Worm (Caenorhabditis elegans) whole organism, midembryonic: ENCODE results near the gene iars-1.

ENCODE experiments used
- klf-2 ChIP-seq: fragments of 200-800 bp; sonication (Bioruptor generic); conservative IDR thresholded peaks from 2 replicates; pipeline ENCODE4 v1.3.6; 2022; ENCODE audit warnings: missing genetic modification reagents, missing genetic modification characterization, missing compliant biosample characterization
- med-1 ChIP-seq: sonication (generic microtip); optimal IDR thresholded peaks from 2 replicates; lab custom pipeline; 2017; ENCODE audit warnings: missing genetic modification characterization, mild to moderate bottlenecking, missing compliant biosample characterization, antibody characterized with exemption, missing genetic modification reagents; ENCODE audit not compliant: insufficient read depth
- tab-1 ChIP-seq: fragments of 200-800 bp; sonication (Bioruptor generic); IDR thresholded peaks from 2 replicates; pipeline ENCODE4 v1.3.6; 2022; ENCODE audit warnings: missing genetic modification characterization, missing compliant biosample characterization

ce11 chrIV:10346948-10347347 is 21.5 kb upstream of the iars-1 start:
- TF ChIP-seq tab-1 (GFP tag; lab: Robert Waterston, UW) (no peak), klf-2 (no peak), med-1 (no peak)
